Fruit fly (Drosophila melanogaster) whole organism, embryonic: ENCODE measurements around the gene Snup.

Source experiments
- CG10209 ChIP-seq: fragments of 200-800 bp; sonication (Bioruptor generic); optimal IDR thresholded peaks from 3 replicates; lab custom pipeline; 2017; ENCODE audit warnings: missing biosample characterization, mild to moderate bottlenecking, missing genetic modification characterization, missing genetic modification reagents
- CG10979 ChIP-seq: fragments of 200-800 bp; sonication (Bioruptor generic); optimal IDR thresholded peaks from 2 replicates; lab custom pipeline; 2018; ENCODE audit warnings: missing biosample characterization, mild to moderate bottlenecking, missing genetic modification characterization, moderate library complexity
- CG11247 ChIP-seq: fragments of 200-800 bp; sonication (Bioruptor generic); IDR thresholded peaks from 2 replicates; pipeline ENCODE4 v1.3.6; 2022; ENCODE audit warnings: missing biosample characterization, missing genetic modification characterization
- CG12155 ChIP-seq: fragments of 200-800 bp; sonication (Bioruptor generic); optimal IDR thresholded peaks from 3 replicates; lab custom pipeline; 2016; ENCODE audit warnings: missing biosample characterization, missing genetic modification characterization
- CG14441 ChIP-seq: fragments of 200-800 bp; sonication (Bioruptor generic); IDR thresholded peaks from 2 replicates; pipeline ENCODE4 v1.3.6; 2022; ENCODE audit warnings: missing biosample characterization, missing genetic modification characterization
- CG15601 ChIP-seq: fragments of 200-800 bp; sonication (Bioruptor generic); optimal IDR thresholded peaks from 3 replicates; lab custom pipeline; 2019; ENCODE audit warnings: missing biosample characterization, mild to moderate bottlenecking, missing genetic modification characterization, moderate library complexity
- CG17385 ChIP-seq: fragments of 200-800 bp; sonication (Bioruptor generic); optimal IDR thresholded peaks from 3 replicates; lab custom pipeline; 2018; ENCODE audit warnings: missing biosample characterization, mild to moderate bottlenecking, missing genetic modification characterization
- CG17802 ChIP-seq: fragments of 200-800 bp; sonication (Bioruptor generic); optimal IDR thresholded peaks from 2 replicates; lab custom pipeline; 2018; ENCODE audit warnings: missing biosample characterization, mild to moderate bottlenecking, missing genetic modification characterization, moderate library complexity
- CG18011 ChIP-seq: fragments of 200-800 bp; sonication (Bioruptor generic); optimal IDR thresholded peaks from 2 replicates; lab custom pipeline; 2017; ENCODE audit warnings: missing biosample characterization, missing genetic modification characterization, mild to moderate bottlenecking, moderate library complexity, missing genotype
- CG18599 ChIP-seq: fragments of 200-800 bp; sonication (Bioruptor generic); optimal IDR thresholded peaks from 3 replicates; lab custom pipeline; 2017; ENCODE audit warnings: missing biosample characterization, missing genetic modification characterization, mild to moderate bottlenecking, moderate library complexity, missing genetic modification reagents
- CG2199 ChIP-seq: fragments of 200-800 bp; sonication (Bioruptor generic); IDR thresholded peaks from 3 replicates; pipeline ENCODE4 v1.3.6; 2022; ENCODE audit warnings: missing biosample characterization, missing genetic modification characterization
- CG33557 ChIP-seq: fragments of 200-800 bp; sonication (Bioruptor generic); optimal IDR thresholded peaks from 2 replicates; lab custom pipeline; 2019; ENCODE audit warnings: missing biosample characterization, mild to moderate bottlenecking, missing genetic modification characterization, moderate library complexity
- CG3407 ChIP-seq: fragments of 200-800 bp; sonication (Bioruptor generic); optimal IDR thresholded peaks from 2 replicates; lab custom pipeline; 2018; ENCODE audit warnings: missing biosample characterization, mild to moderate bottlenecking, missing genetic modification characterization
- CG4328 ChIP-seq: fragments of 200-800 bp; sonication (Bioruptor generic); optimal IDR thresholded peaks from 3 replicates; lab custom pipeline; 2017; ENCODE audit warnings: missing biosample characterization, missing genetic modification reagents, missing genetic modification characterization
- CG6272 ChIP-seq: fragments of 200-800 bp; sonication (Bioruptor generic); IDR thresholded peaks from 2 replicates; pipeline ENCODE4 v1.3.6; 2022; ENCODE audit warnings: missing biosample characterization, missing genetic modification characterization
- CG7372 ChIP-seq: fragments of 200-800 bp; sonication (Bioruptor generic); IDR thresholded peaks from 2 replicates; pipeline ENCODE4 v1.3.6; 2022; ENCODE audit warnings: missing biosample characterization, missing genetic modification characterization
- CG7987 ChIP-seq: fragments of 200-800 bp; sonication (Bioruptor generic); optimal IDR thresholded peaks from 2 replicates; lab custom pipeline; 2018; ENCODE audit warnings: missing biosample characterization, mild to moderate bottlenecking, missing genetic modification characterization, moderate library complexity
- CG8924 ChIP-seq: fragments of 200-800 bp; optimal IDR thresholded peaks from 3 replicates; lab custom pipeline; 2019; ENCODE audit warnings: missing biosample characterization, mild to moderate bottlenecking, missing genetic modification characterization, moderate library complexity
- CG9797 ChIP-seq: fragments of 200-800 bp; sonication (Bioruptor generic); optimal IDR thresholded peaks from 3 replicates; lab custom pipeline; 2018; ENCODE audit warnings: missing biosample characterization, mild to moderate bottlenecking, missing genetic modification characterization
- CG9932 ChIP-seq: fragments of 200-800 bp; sonication (Bioruptor generic); IDR thresholded peaks from 2 replicates; pipeline ENCODE4 v1.3.6; 2022; ENCODE audit warnings: missing biosample characterization, missing genetic modification characterization
- Eip74EF ChIP-seq, 2 experiments: fragments of 200-800 bp in 1 of 2; fragments of >200 bp in 1 of 2; sonication (Bioruptor generic) in 1 of 2; optimal IDR thresholded peaks; 2 replicates each; lab custom pipeline; 2017 to 2019; ENCODE audit warnings: missing biosample characterization in 2 of 2, missing genetic modification characterization in 2 of 2, mild to moderate bottlenecking in 1 of 2, moderate library complexity in 1 of 2
- Fer1 ChIP-seq: fragments of 200-800 bp; sonication (Bioruptor generic); optimal IDR thresholded peaks from 2 replicates; lab custom pipeline; 2017; ENCODE audit warnings: missing biosample characterization, mild to moderate bottlenecking, missing genetic modification characterization
- Hr78 ChIP-seq, 2 experiments: fragments of 200-800 bp in 1 of 2; fragments of >200 bp in 1 of 2; sonication (Bioruptor generic) in 1 of 2; optimal IDR thresholded peaks; 2 replicates each; lab custom pipeline; 2017 to 2019; ENCODE audit warnings: missing biosample characterization in 2 of 2, missing genetic modification characterization in 2 of 2, mild to moderate bottlenecking in 1 of 2, moderate library complexity in 1 of 2
- MTF-1 ChIP-seq: fragments of 200-800 bp; sonication (Bioruptor generic); optimal IDR thresholded peaks from 2 replicates; lab custom pipeline; 2018; ENCODE audit warnings: missing biosample characterization, mild to moderate bottlenecking, missing genetic modification characterization, borderline replicate concordance
- Med ChIP-seq: fragments of 200-800 bp; sonication (Bioruptor generic); peaks from one replicate; lab custom pipeline; 2016; ENCODE audit warnings: missing biosample characterization, missing genetic modification characterization, mild to moderate bottlenecking, inconsistent platforms, moderate library complexity
- ase ChIP-seq: fragments of 200-800 bp; sonication (Bioruptor generic); IDR thresholded peaks from 3 replicates; pipeline ENCODE4 v1.3.6; 2022; ENCODE audit warnings: missing biosample characterization, missing genetic modification characterization
- caup ChIP-seq: fragments of 200-800 bp; sonication (Bioruptor generic); optimal IDR thresholded peaks from 3 replicates; lab custom pipeline; 2017; ENCODE audit warnings: missing biosample characterization, mild to moderate bottlenecking, missing genetic modification characterization, moderate library complexity; ENCODE audit not compliant: severe bottlenecking
- croc ChIP-seq: fragments of 200-800 bp; sonication (Bioruptor generic); conservative IDR thresholded peaks from 3 replicates; pipeline ENCODE4 v1.3.6; 2022; ENCODE audit warnings: missing biosample characterization, missing genetic modification characterization
- cwo ChIP-seq: fragments of 200-800 bp; sonication (Bioruptor generic); optimal IDR thresholded peaks from 3 replicates; lab custom pipeline; 2017; ENCODE audit warnings: missing biosample characterization, missing genetic modification characterization, mild to moderate bottlenecking, moderate library complexity, missing genetic modification reagents
- dan ChIP-seq: fragments of 200-800 bp; sonication (Bioruptor generic); IDR thresholded peaks from 2 replicates; pipeline ENCODE4 v1.3.6; 2022; ENCODE audit warnings: missing biosample characterization, missing genetic modification characterization
- ewg ChIP-seq: fragments of 200-800 bp; sonication (Bioruptor generic); optimal IDR thresholded peaks from 3 replicates; lab custom pipeline; 2017; ENCODE audit warnings: mild to moderate bottlenecking, missing biosample characterization, missing genetic modification reagents, missing genetic modification characterization
- exex ChIP-seq: fragments of 200-800 bp; sonication (Bioruptor generic); optimal IDR thresholded peaks from 4 replicates; lab custom pipeline; 2018; ENCODE audit warnings: missing biosample characterization, mild to moderate bottlenecking, missing genetic modification characterization, moderate library complexity
- grn ChIP-seq: fragments of 200-800 bp; sonication (Bioruptor generic); optimal IDR thresholded peaks from 3 replicates; lab custom pipeline; 2017; ENCODE audit warnings: missing biosample characterization, missing genetic modification characterization
- hkb ChIP-seq, 2 experiments: fragments of 200-800 bp in 1 of 2; fragments of >200 bp in 1 of 2; sonication (Bioruptor generic) in 1 of 2; IDR thresholded peaks in 1 of 2; optimal IDR thresholded peaks in 1 of 2; 2 replicates each; pipeline versions ENCODE4 v1.3.6 to Lab custom; 2017 to 2022; ENCODE audit warnings: missing biosample characterization in 1 of 2, missing genetic modification characterization in 1 of 2
- lov ChIP-seq, 2 experiments: fragments of 200-800 bp in 1 of 2; fragments of >200 bp in 1 of 2; sonication (Bioruptor generic) in 1 of 2; IDR thresholded peaks in 1 of 2; optimal IDR thresholded peaks in 1 of 2; 2 replicates in 1 of 2; 3 replicates in 1 of 2; pipeline versions ENCODE4 v1.3.6 to Lab custom; 2017 to 2022; ENCODE audit warnings: missing biosample characterization in 1 of 2, missing genetic modification characterization in 1 of 2
- so ChIP-seq: fragments of 200-800 bp; sonication (Bioruptor generic); IDR thresholded peaks from 3 replicates; pipeline ENCODE4 v1.3.6; 2022; ENCODE audit warnings: missing biosample characterization, missing genetic modification characterization
- stwl ChIP-seq: fragments of 200-800 bp; sonication (Bioruptor generic); optimal IDR thresholded peaks from 3 replicates; lab custom pipeline; 2018; ENCODE audit warnings: missing biosample characterization, mild to moderate bottlenecking, missing genetic modification characterization, moderate library complexity
- tgo ChIP-seq: fragments of 200-800 bp; sonication (Bioruptor generic); IDR thresholded peaks from 3 replicates; pipeline ENCODE4 v1.3.6; 2022; ENCODE audit warnings: missing biosample characterization, missing genetic modification characterization
- trh ChIP-seq: fragments of 200-800 bp; sonication (Bioruptor generic); optimal IDR thresholded peaks from 2 replicates; lab custom pipeline; 2016; ENCODE audit warnings: missing biosample characterization, missing genetic modification characterization
- z ChIP-seq: fragments of 200-800 bp; sonication (Bioruptor generic); IDR thresholded peaks from 3 replicates; pipeline ENCODE4 v1.3.6; 2022; ENCODE audit warnings: missing biosample characterization, missing genetic modification characterization
- zen2 ChIP-seq: fragments of 200-800 bp; sonication (Bioruptor generic); IDR thresholded peaks from 3 replicates; pipeline ENCODE4 v1.3.6; 2022; ENCODE audit warnings: missing biosample characterization, missing genetic modification characterization; ENCODE audit not compliant: partially characterized antibody

Gene Snup

dm6 chr3L:2643324-2643723 lies 8.6 kb upstream of the Snup start, which contains the start of gene CG14949:
Gene CG14949 (minus strand): TSS chr3L:2643424.
- TF ChIP-seq CG10209 (GFP tag; lab: Kevin White, UChicago) (no peak), CG7987 (no peak), CG6272 (GFP tag; lab: Robert Waterston, UW) (0 out of 2 replicates have a peak, but pooled peaks have one; percentile 6), CG9932 (GFP tag; lab: Robert Waterston, UW) (no peak), lov (optimal IDR thresholded peaks at IDR 0.05; lab: Kevin White, UChicago) (no peak), lov (GFP tag; IDR thresholded peaks at IDR 0.05; lab: Robert Waterston, UW) (0 out of 3 replicates have a peak, but pooled peaks have one; percentile 16), Med (GFP tag; lab: Kevin White, UChicago) (peak; percentile 1), Eip74EF (GFP tag; optimal IDR thresholded peaks at IDR 0.05; lab: Kevin White, UChicago) (no peak), trh (no peak)

dm6 chr3L:2645068-2645467 lies 6.8 kb upstream of the Snup start, which contains the start of gene CG1143:
Gene CG1143 (plus strand): TSS chr3L:2645368.
- no peak for TF ChIP-seq ewg (GFP tag; lab: Kevin White, UChicago)
- no peak for TF ChIP-seq MTF-1 (GFP tag; lab: Kevin White, UChicago)
- TF ChIP-seq CG4328 (GFP tag; lab: Kevin White, UChicago): no peak
- no peak for TF ChIP-seq stwl (tag; lab: Kevin White, UChicago)
- no peak for TF ChIP-seq dan (GFP tag; lab: Robert Waterston, UW)
- TF ChIP-seq croc (GFP tag; lab: Robert Waterston, UW): no peak
- TF ChIP-seq CG2199 (GFP tag; lab: Robert Waterston, UW): no peak
- no peak for TF ChIP-seq Fer1 (GFP tag; lab: Kevin White, UChicago)
- no peak for TF ChIP-seq CG17802 (tag; lab: Kevin White, UChicago)
- no peak for TF ChIP-seq CG3407 (GFP tag; lab: Kevin White, UChicago)
- no peak for TF ChIP-seq ase (GFP tag; lab: Robert Waterston, UW)

- TF ChIP-seq cwo (GFP tag; lab: Kevin White, UChicago): peak; percentile 13
- peak in 1 of 2 experiments; percentile 96 for TF ChIP-seq Hr78 (GFP tag; optimal IDR thresholded peaks at IDR 0.05; lab: Kevin White, UChicago)
- TF ChIP-seq CG8924 (tag; lab: Kevin White, UChicago): no peak
- no peak for TF ChIP-seq CG9797 (GFP tag; lab: Kevin White, UChicago)
- no peak for TF ChIP-seq CG12155
- 0 out of 3 replicates have a peak, but pooled peaks have one; percentile 12 for TF ChIP-seq zen2 (GFP tag; lab: Robert Waterston, UW)
- peak; percentile 79 for TF ChIP-seq exex (tag; lab: Kevin White, UChicago)
- peak; percentile 18 for TF ChIP-seq CG18011 (GFP tag; lab: Kevin White, UChicago)
- peak; percentile 66 for TF ChIP-seq grn (GFP tag; lab: Kevin White, UChicago)
- no peak for TF ChIP-seq tgo
- peak; percentile 39; the same call in 1 of the 2 replicates for TF ChIP-seq CG14441
- no peak for TF ChIP-seq CG33557 (GFP tag; lab: Kevin White, UChicago)
- TF ChIP-seq z (GFP tag; lab: Robert Waterston, UW): 0 out of 3 replicates have a peak, but pooled peaks have one; percentile 17
- no peak for TF ChIP-seq hkb (optimal IDR thresholded peaks at IDR 0.05; lab: Kevin White, UChicago)
- TF ChIP-seq hkb (GFP tag; IDR thresholded peaks at IDR 0.05; lab: Robert Waterston, UW): peak; percentile 35; the same call in 1 of the 2 replicates
- TF ChIP-seq Eip74EF (GFP tag; optimal IDR thresholded peaks at IDR 0.05; lab: Kevin White, UChicago): peak in 1 of 2 experiments; percentile 9
- TF ChIP-seq caup (GFP tag; lab: Kevin White, UChicago): peak; percentile 29
- peak; percentile 46; the same call in 1 of the 3 replicates for TF ChIP-seq so (GFP tag; lab: Robert Waterston, UW)
- TF ChIP-seq CG10979 (tag; lab: Kevin White, UChicago): peak; percentile 8
- TF ChIP-seq CG7372: 0 out of 2 replicates have a peak, but pooled peaks have one; percentile 30
- no peak for TF ChIP-seq CG11247 (GFP tag; lab: Robert Waterston, UW)
- TF ChIP-seq CG4328 (GFP tag; lab: Kevin White, UChicago): peak; percentile 40
- peak; percentile 5 for TF ChIP-seq CG17385 (GFP tag; lab: Kevin White, UChicago)
- TF ChIP-seq CG15601 (tag; lab: Kevin White, UChicago): peak; percentile 25
- peak; percentile 44 for TF ChIP-seq CG18599 (GFP tag; lab: Kevin White, UChicago)
Observed at dm6 chr3L:2647523-2648378, 4.1 kb upstream of the Snup start, which contains the start of gene CG1246. Gene CG1246 (plus strand): TSS chr3L:2648048.
